Worm (Caenorhabditis elegans) whole organism, L4 larva: ENCODE data around the gene cyp-14A2.

ENCODE experiments used
- F44E2.7 ChIP-seq: fragments of 200-800 bp; sonication (Bioruptor generic); IDR thresholded peaks from 2 replicates; pipeline ENCODE4 v2.1.2; 2022; ENCODE audit warnings: missing genetic modification characterization, missing compliant biosample characterization
- F49E8.2 ChIP-seq: sonication (generic microtip); optimal IDR thresholded peaks from 2 replicates; lab custom pipeline; 2016; ENCODE audit warnings: missing compliant biosample characterization, mild to moderate bottlenecking, missing genetic modification characterization, borderline replicate concordance
- R02D3.7 ChIP-seq: fragments of 150-350 bp; sonication (generic microtip); optimal IDR thresholded peaks from 3 replicates; lab custom pipeline; 2014; ENCODE audit warnings: missing biosample characterization, missing genetic modification characterization
- T20F7.1 ChIP-seq: fragments of 200-800 bp; sonication (Bioruptor generic); optimal IDR thresholded peaks from 2 replicates; lab custom pipeline; 2018; ENCODE audit warnings: mild to moderate bottlenecking, missing genetic modification characterization, missing compliant biosample characterization
- T26A8.4 ChIP-seq: fragments of 200-800 bp; sonication (Bioruptor generic); IDR thresholded peaks from 2 replicates; pipeline ENCODE4 v1.3.6; 2022; ENCODE audit warnings: missing genetic modification characterization, missing compliant biosample characterization
- Y5F2A.4 ChIP-seq: fragments of 200-800 bp; sonication (Bioruptor generic); optimal IDR thresholded peaks from 2 replicates; lab custom pipeline; 2018; ENCODE audit warnings: mild to moderate bottlenecking, missing genetic modification characterization, missing compliant biosample characterization
- Y75B8A.6 ChIP-seq: fragments of 200-800 bp; sonication (Bioruptor generic); IDR thresholded peaks from 2 replicates; pipeline ENCODE4 v1.3.6; 2022; ENCODE audit warnings: missing genetic modification reagents, missing genetic modification characterization, missing compliant biosample characterization
- aha-1 ChIP-seq: fragments of 150-350 bp; peaks from one replicate; lab custom pipeline; 2014; ENCODE audit warnings: missing biosample characterization, missing genetic modification characterization
- arid-1 ChIP-seq: fragments of 200-800 bp; sonication (Bioruptor generic); conservative IDR thresholded peaks from 2 replicates; pipeline ENCODE4 v1.3.6; 2022; ENCODE audit warnings: missing genetic modification reagents, missing genetic modification characterization, missing compliant biosample characterization
- attf-4 ChIP-seq: sonication (generic microtip); optimal IDR thresholded peaks from 3 replicates; lab custom pipeline; 2017; ENCODE audit warnings: missing biosample characterization, missing genetic modification characterization
- ceh-20 ChIP-seq: fragments of 200-800 bp; sonication (Bioruptor generic); IDR thresholded peaks from 2 replicates; pipeline ENCODE4 v1.3.6; 2022; ENCODE audit warnings: missing genetic modification reagents, missing genetic modification characterization, missing compliant biosample characterization
- ceh-32 ChIP-seq: sonication (generic microtip); optimal IDR thresholded peaks from 2 replicates; lab custom pipeline; 2016; ENCODE audit warnings: mild to moderate bottlenecking, missing genetic modification characterization, missing compliant biosample characterization; ENCODE audit not compliant: poor library complexity
- ceh-44 ChIP-seq: fragments of 200-800 bp; sonication (Bioruptor generic); IDR thresholded peaks from 2 replicates; pipeline ENCODE4 v1.3.6; 2022; ENCODE audit warnings: missing genetic modification reagents, missing genetic modification characterization, missing compliant biosample characterization
- cey-2 ChIP-seq: sonication (generic microtip); optimal IDR thresholded peaks from 3 replicates; lab custom pipeline; 2017; ENCODE audit warnings: missing genetic modification characterization, mild to moderate bottlenecking, missing compliant biosample characterization, antibody characterized with exemption, borderline replicate concordance; ENCODE audit not compliant: insufficient read depth
- daf-16 ChIP-seq, 3 experiments: sonication (generic microtip); optimal IDR thresholded peaks; 2 replicates each; lab custom pipeline; 2016 to 2017; ENCODE audit warnings: missing genetic modification characterization in 3 of 3, missing genetic modification reagents in 3 of 3, mild to moderate bottlenecking in 2 of 3, missing compliant biosample characterization in 2 of 3, missing biosample characterization in 1 of 3, moderate library complexity in 1 of 3
- daf-19 ChIP-seq: fragments of 200-800 bp; sonication (Bioruptor generic); conservative IDR thresholded peaks from 2 replicates; pipeline ENCODE4 v1.3.6; 2022; ENCODE audit warnings: missing genetic modification characterization, missing compliant biosample characterization
- daf-8 ChIP-seq: fragments of 200-800 bp; sonication (Bioruptor generic); IDR thresholded peaks from 2 replicates; pipeline ENCODE4 v1.3.6; 2022; ENCODE audit warnings: missing genetic modification characterization, missing compliant biosample characterization
- dmd-6 ChIP-seq: fragments of 200-800 bp; sonication (Bioruptor generic); IDR thresholded peaks from 2 replicates; pipeline ENCODE4 v1.3.6; 2022; ENCODE audit warnings: missing genetic modification reagents, missing genetic modification characterization, missing compliant biosample characterization
- dpl-1 ChIP-seq: fragments of 150-350 bp; optimal IDR thresholded peaks from 2 replicates; lab custom pipeline; 2014; ENCODE audit warnings: missing biosample characterization, missing genetic modification reagents, missing genetic modification characterization
- dve-1 ChIP-seq: sonication (generic microtip); optimal IDR thresholded peaks from 2 replicates; lab custom pipeline; 2017; ENCODE audit warnings: antibody characterized with exemption, mild to moderate bottlenecking, missing genetic modification characterization, missing compliant biosample characterization; ENCODE audit not compliant: insufficient read depth
- hlh-11 ChIP-seq: fragments of 200-800 bp; sonication (Bioruptor generic); optimal IDR thresholded peaks from 2 replicates; lab custom pipeline; 2018; ENCODE audit warnings: mild to moderate bottlenecking, missing genetic modification characterization, missing compliant biosample characterization
- hlh-30 ChIP-seq: sonication (generic microtip); optimal IDR thresholded peaks from 2 replicates; lab custom pipeline; 2017; ENCODE audit warnings: antibody characterized with exemption, mild to moderate bottlenecking, missing genetic modification characterization, missing compliant biosample characterization; ENCODE audit not compliant: insufficient read depth
- hmg-1.1 ChIP-seq: fragments of 200-800 bp; sonication (Bioruptor generic); IDR thresholded peaks from 2 replicates; pipeline ENCODE4 v1.3.6; 2022; ENCODE audit warnings: missing genetic modification reagents, missing genetic modification characterization, missing compliant biosample characterization
- lin-1 ChIP-seq: fragments of 200-800 bp; sonication (Bioruptor generic); IDR thresholded peaks from 2 replicates; pipeline ENCODE4 v1.3.6; 2022; ENCODE audit warnings: missing genetic modification reagents, missing genetic modification characterization, missing compliant biosample characterization
- lin-29 ChIP-seq: fragments of 200-800 bp; sonication (Bioruptor generic); IDR thresholded peaks from 2 replicates; pipeline ENCODE4 v1.3.6; 2022; ENCODE audit warnings: missing genetic modification reagents, missing genetic modification characterization, missing compliant biosample characterization
- lin-38 ChIP-seq: fragments of 200-800 bp; sonication (Bioruptor generic); IDR thresholded peaks from 2 replicates; pipeline ENCODE4 v1.3.6; 2022; ENCODE audit warnings: missing genetic modification reagents, missing genetic modification characterization, missing compliant biosample characterization
- lin-39 ChIP-seq: fragments of 150-350 bp; optimal IDR thresholded peaks from 2 replicates; lab custom pipeline; 2014; ENCODE audit warnings: missing biosample characterization, missing genetic modification reagents, missing genetic modification characterization
- lsy-2 ChIP-seq, 2 experiments: fragments of 150-350 bp in 1 of 2; sonication (generic microtip) in 1 of 2; optimal IDR thresholded peaks; 2 replicates each; lab custom pipeline; 2014 to 2017; ENCODE audit warnings: missing biosample characterization in 2 of 2, missing genetic modification characterization in 2 of 2
- madf-5 ChIP-seq, 2 experiments: fragments of 200-800 bp; sonication (Bioruptor generic); IDR thresholded peaks; 2 replicates each; pipeline ENCODE4 v1.3.6; 2022; ENCODE audit warnings: missing compliant biosample characterization in 2 of 2, missing genetic modification characterization in 2 of 2
- madf-9 ChIP-seq: fragments of 200-800 bp; sonication (Bioruptor generic); conservative IDR thresholded peaks from 2 replicates; pipeline ENCODE4 v1.3.6; 2022; ENCODE audit warnings: missing genetic modification reagents, missing genetic modification characterization, missing compliant biosample characterization
- mdl-1 ChIP-seq, 2 experiments: fragments of 150-350 bp in 1 of 2; sonication (generic microtip) in 1 of 2; optimal IDR thresholded peaks; 2 replicates each; lab custom pipeline; 2014 to 2017; ENCODE audit warnings: missing biosample characterization in 2 of 2, missing genetic modification characterization in 2 of 2
- mdt-29 ChIP-seq: fragments of 200-800 bp; sonication (Bioruptor generic); IDR thresholded peaks from 2 replicates; pipeline ENCODE4 v1.3.6; 2022; ENCODE audit warnings: missing genetic modification reagents, missing genetic modification characterization, missing compliant biosample characterization
- mxl-2 ChIP-seq: fragments of 200-800 bp; sonication (Bioruptor generic); conservative IDR thresholded peaks from 2 replicates; pipeline ENCODE4 v1.3.6; 2022; ENCODE audit warnings: missing genetic modification reagents, missing genetic modification characterization, missing compliant biosample characterization
- mxl-3 ChIP-seq: fragments of 200-800 bp; sonication (Bioruptor generic); optimal IDR thresholded peaks from 2 replicates; lab custom pipeline; 2018; ENCODE audit warnings: mild to moderate bottlenecking, missing genetic modification characterization, missing compliant biosample characterization
- nhr-28 ChIP-seq: fragments of 150-350 bp; optimal IDR thresholded peaks from 2 replicates; lab custom pipeline; 2014; ENCODE audit warnings: missing biosample characterization, missing genetic modification characterization
- nhr-41 ChIP-seq: fragments of 200-800 bp; sonication (Bioruptor generic); IDR thresholded peaks from 2 replicates; pipeline ENCODE4 v1.3.6; 2022; ENCODE audit warnings: missing genetic modification reagents, missing genetic modification characterization, missing compliant biosample characterization
- nhr-48 ChIP-seq: sonication (generic microtip); optimal IDR thresholded peaks from 2 replicates; lab custom pipeline; 2016; ENCODE audit warnings: mild to moderate bottlenecking, missing genetic modification characterization, missing compliant biosample characterization
- nhr-77 ChIP-seq: fragments of 150-350 bp; optimal IDR thresholded peaks from 2 replicates; lab custom pipeline; 2014; ENCODE audit warnings: missing biosample characterization, missing genetic modification characterization
- php-3 ChIP-seq: fragments of 200-800 bp; sonication (Bioruptor generic); IDR thresholded peaks from 2 replicates; pipeline ENCODE4 v1.3.6; 2022; ENCODE audit warnings: missing genetic modification reagents, missing genetic modification characterization, missing compliant biosample characterization
- pqm-1 ChIP-seq: sonication (generic microtip); optimal IDR thresholded peaks from 2 replicates; lab custom pipeline; 2017; ENCODE audit warnings: missing biosample characterization, missing genetic modification characterization
- sdz-12 ChIP-seq: fragments of 200-800 bp; sonication (Bioruptor generic); optimal IDR thresholded peaks from 2 replicates; lab custom pipeline; 2018; ENCODE audit warnings: mild to moderate bottlenecking, missing genetic modification characterization, missing compliant biosample characterization
- spr-1 ChIP-seq: sonication (generic microtip); optimal IDR thresholded peaks from 2 replicates; lab custom pipeline; 2016; ENCODE audit warnings: mild to moderate bottlenecking, missing genetic modification characterization, missing compliant biosample characterization
- spr-3 ChIP-seq: fragments of 200-800 bp; sonication (Bioruptor generic); optimal IDR thresholded peaks from 2 replicates; lab custom pipeline; 2018; ENCODE audit warnings: mild to moderate bottlenecking, missing genetic modification characterization, missing compliant biosample characterization
- tag-97 ChIP-seq: fragments of 200-800 bp; sonication (Bioruptor generic); IDR thresholded peaks from 2 replicates; pipeline ENCODE4 v1.3.6; 2022; ENCODE audit warnings: missing genetic modification characterization, missing compliant biosample characterization
- tra-1 ChIP-seq: fragments of 200-800 bp; sonication (Bioruptor generic); IDR thresholded peaks from 2 replicates; pipeline ENCODE4 v1.3.6; 2022; ENCODE audit warnings: missing genetic modification reagents, missing genetic modification characterization, missing compliant biosample characterization
- unc-130 ChIP-seq: sonication (generic microtip); optimal IDR thresholded peaks from 2 replicates; lab custom pipeline; 2016; ENCODE audit warnings: missing genetic modification reagents, missing genetic modification characterization, missing compliant biosample characterization
- unc-62 ChIP-seq, 3 experiments: fragments of 150-350 bp in 1 of 3; sonication (generic microtip); optimal IDR thresholded peaks in 2 of 3; peaks in 1 of 3; 1 replicate in 1 of 3; 2 replicates in 2 of 3; lab custom pipeline; 2014 to 2017; ENCODE audit warnings: missing biosample characterization in 3 of 3, missing genetic modification characterization in 3 of 3, missing genetic modification reagents in 3 of 3, missing genotype in 1 of 3
- zip-11 ChIP-seq: fragments of 200-800 bp; sonication (Bioruptor generic); IDR thresholded peaks from 2 replicates; pipeline ENCODE4 v1.3.6; 2022; ENCODE audit warnings: missing genetic modification characterization, missing compliant biosample characterization

cyp-14A2 gene

DNA sequence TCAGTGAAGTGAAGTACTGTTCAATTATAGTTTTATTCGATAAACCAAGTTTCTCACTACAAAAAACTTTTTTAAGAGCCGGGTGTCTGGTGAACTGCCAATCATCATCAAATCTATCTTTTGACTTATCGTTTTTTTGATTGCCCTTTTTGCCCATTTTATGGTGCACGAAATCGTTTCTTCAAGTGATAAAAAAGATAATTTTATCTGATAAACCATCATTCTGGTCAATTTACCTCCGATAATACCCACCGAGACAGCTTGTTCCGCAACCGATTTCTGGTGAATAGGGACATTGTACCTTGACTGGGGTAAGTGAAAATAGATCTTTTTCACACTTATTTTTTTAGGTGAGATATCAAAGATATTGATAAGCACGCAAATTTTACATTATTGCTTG is 11.9 kb downstream of the cyp-14A2 start, which contains the start of gene K08H2.10:
K08H2.10 (plus strand) TSS at position 230 of the 400 bp plus-strand sequence.
- no peak for TF ChIP-seq dpl-1 (GFP tag; lab: Kevin White, UChicago)
- 0 out of 2 replicates have a peak, but pooled peaks have one; percentile 16 for TF ChIP-seq hmg-1.1 (GFP tag; lab: Robert Waterston, UW)
- TF ChIP-seq nhr-41: peak; percentile 44; the same call in 1 of the 2 replicates
- TF ChIP-seq ceh-44 (GFP tag; lab: Robert Waterston, UW): no peak
- TF ChIP-seq lin-1: 0 out of 2 replicates have a peak, but pooled peaks have one; percentile 31
- TF ChIP-seq mxl-3: no peak
- TF ChIP-seq mxl-2 (GFP tag; lab: Robert Waterston, UW): no peak
- TF ChIP-seq attf-4 (tag; lab: Kevin White, UChicago): no peak
- TF ChIP-seq spr-3 (GFP tag; lab: Kevin White, UChicago): no peak
- TF ChIP-seq daf-19 (GFP tag; lab: Robert Waterston, UW): no peak
- no peak for TF ChIP-seq Y5F2A.4
- TF ChIP-seq lin-29 (GFP tag; lab: Robert Waterston, UW): no peak
- TF ChIP-seq T26A8.4 (GFP tag; lab: Robert Waterston, UW): no peak
- peak; percentile 94 for TF ChIP-seq dmd-6
- TF ChIP-seq arid-1: no peak
- TF ChIP-seq madf-9 (GFP tag; lab: Robert Waterston, UW): no peak
- TF ChIP-seq hlh-11: peak; percentile 81
- TF ChIP-seq php-3 (GFP tag; lab: Robert Waterston, UW): peak; percentile 100
- TF ChIP-seq zip-11: no peak
- TF ChIP-seq daf-8: no peak
- no peak for TF ChIP-seq Y75B8A.6 (GFP tag; lab: Robert Waterston, UW)
- no peak for TF ChIP-seq unc-130
- no peak for TF ChIP-seq lin-38 (GFP tag; lab: Robert Waterston, UW)
- TF ChIP-seq nhr-77 (tag; lab: Kevin White, UChicago): peak; percentile 35
- no peak for TF ChIP-seq sdz-12 (GFP tag; lab: Kevin White, UChicago)
- TF ChIP-seq ceh-20 (GFP tag; lab: Robert Waterston, UW): peak; percentile 72; the same call in 1 of the 2 replicates
- peak; percentile 88 for TF ChIP-seq pqm-1 (tag; lab: Kevin White, UChicago)
- TF ChIP-seq dve-1 (tag; lab: Kevin White, UChicago): peak; percentile 55
- peak; percentile 98 for TF ChIP-seq tra-1
- TF ChIP-seq madf-5 (GFP tag; IDR thresholded peaks at IDR 0.05; lab: Robert Waterston, UW): no peak
- no peak for TF ChIP-seq aha-1 (tag; lab: Kevin White, UChicago)
- peak in 1 of 2 experiments; percentile 82 for TF ChIP-seq unc-62 (GFP tag; optimal IDR thresholded peaks at IDR 0.05 in 1 of 2; lab: Kevin White, UChicago)
- no peak for TF ChIP-seq unc-62 (tag; optimal IDR thresholded peaks at IDR 0.05; lab: Kevin White, UChicago)
- TF ChIP-seq spr-1 (tag; lab: Kevin White, UChicago): no peak
- no peak for TF ChIP-seq mdl-1 (tag; optimal IDR thresholded peaks at IDR 0.05; lab: Kevin White, UChicago)
- TF ChIP-seq T20F7.1 (GFP tag; lab: Kevin White, UChicago): no peak
- peak in 1 of 2 experiments; percentile 28 for TF ChIP-seq daf-16 (GFP tag; optimal IDR thresholded peaks at IDR 0.05; lab: Kevin White, UChicago)
- peak; percentile 39 for TF ChIP-seq daf-16 (tag; optimal IDR thresholded peaks at IDR 0.05; lab: Kevin White, UChicago)
- no peak for TF ChIP-seq tag-97 (GFP tag; lab: Robert Waterston, UW)
- TF ChIP-seq nhr-28: peak; percentile 66
- TF ChIP-seq nhr-48: peak; percentile 7
- TF ChIP-seq R02D3.7 (tag; lab: Kevin White, UChicago): no peak

DNA sequence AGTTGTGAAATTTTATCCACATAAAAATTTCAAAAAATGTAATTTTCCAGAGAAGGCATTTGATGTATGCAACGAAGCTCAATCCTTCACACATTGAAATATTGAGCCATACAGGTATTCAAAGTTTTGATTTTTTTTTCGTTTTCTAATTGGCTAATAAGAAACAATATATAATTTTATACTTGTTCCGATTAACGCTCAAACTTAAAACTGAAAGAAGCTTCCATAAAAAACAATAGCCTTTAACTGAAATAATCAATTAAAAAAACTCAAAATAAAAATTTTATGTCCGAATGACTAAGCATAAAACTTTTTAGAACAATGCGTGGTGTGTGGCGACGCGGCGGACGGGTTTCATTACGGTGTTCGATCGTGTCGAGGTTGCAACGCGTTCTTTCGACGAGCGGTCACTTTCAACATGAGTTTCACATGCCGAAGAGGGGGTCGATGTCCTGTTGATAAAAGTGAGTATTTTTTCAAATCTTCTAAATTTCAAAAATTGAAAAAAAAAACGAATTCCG is 17.5 kb downstream of the cyp-14A2 start, which contains the start of gene nhr-32:
nhr-32 (plus strand) TSS at position 51 of the 521 bp plus-strand sequence.
- no peak for TF ChIP-seq dpl-1 (GFP tag; lab: Kevin White, UChicago)
- no peak for TF ChIP-seq mdt-29 (GFP tag; lab: Robert Waterston, UW)
- TF ChIP-seq lsy-2 (tag; optimal IDR thresholded peaks at IDR 0.05; lab: Kevin White, UChicago): no peak
- TF ChIP-seq nhr-41: no peak
- TF ChIP-seq ceh-32: no peak
- no peak for TF ChIP-seq lin-38 (GFP tag; lab: Robert Waterston, UW)
- TF ChIP-seq nhr-28: no peak
- no peak for TF ChIP-seq sdz-12 (GFP tag; lab: Kevin White, UChicago)
- peak in 1 of 2 experiments; percentile 22 for TF ChIP-seq mdl-1 (tag; optimal IDR thresholded peaks at IDR 0.05; lab: Kevin White, UChicago)
- no peak for TF ChIP-seq F49E8.2 (tag; lab: Kevin White, UChicago)
- TF ChIP-seq F44E2.7: no peak
- TF ChIP-seq tag-97 (GFP tag; lab: Robert Waterston, UW): no peak
- TF ChIP-seq cey-2: no peak
- TF ChIP-seq mxl-3: peak; percentile 23
- no peak for TF ChIP-seq daf-19 (GFP tag; lab: Robert Waterston, UW)
- peak; percentile 28 for TF ChIP-seq hlh-30 (tag; lab: Kevin White, UChicago)
- no peak for TF ChIP-seq lin-39 (tag; lab: Kevin White, UChicago)
- no peak for TF ChIP-seq zip-11
